Fruit fly (Drosophila melanogaster) whole organism, wandering third instar larva: ENCODE measurements around the gene shv.
A peak's percentile ranks its signal among the peaks of the same experiment; 100 is the strongest.

Experiments used
- br ChIP-seq: fragments of 200-800 bp; sonication (Bioruptor generic); optimal IDR thresholded peaks from 2 replicates; lab custom pipeline; 2016; ENCODE audit warnings: missing biosample characterization, missing genetic modification characterization
- psq ChIP-seq: fragments of 200-800 bp; sonication (Bioruptor generic); optimal IDR thresholded peaks from 3 replicates; lab custom pipeline; 2017; ENCODE audit warnings: missing biosample characterization, mild to moderate bottlenecking, missing genetic modification characterization, moderate library complexity

DNA sequence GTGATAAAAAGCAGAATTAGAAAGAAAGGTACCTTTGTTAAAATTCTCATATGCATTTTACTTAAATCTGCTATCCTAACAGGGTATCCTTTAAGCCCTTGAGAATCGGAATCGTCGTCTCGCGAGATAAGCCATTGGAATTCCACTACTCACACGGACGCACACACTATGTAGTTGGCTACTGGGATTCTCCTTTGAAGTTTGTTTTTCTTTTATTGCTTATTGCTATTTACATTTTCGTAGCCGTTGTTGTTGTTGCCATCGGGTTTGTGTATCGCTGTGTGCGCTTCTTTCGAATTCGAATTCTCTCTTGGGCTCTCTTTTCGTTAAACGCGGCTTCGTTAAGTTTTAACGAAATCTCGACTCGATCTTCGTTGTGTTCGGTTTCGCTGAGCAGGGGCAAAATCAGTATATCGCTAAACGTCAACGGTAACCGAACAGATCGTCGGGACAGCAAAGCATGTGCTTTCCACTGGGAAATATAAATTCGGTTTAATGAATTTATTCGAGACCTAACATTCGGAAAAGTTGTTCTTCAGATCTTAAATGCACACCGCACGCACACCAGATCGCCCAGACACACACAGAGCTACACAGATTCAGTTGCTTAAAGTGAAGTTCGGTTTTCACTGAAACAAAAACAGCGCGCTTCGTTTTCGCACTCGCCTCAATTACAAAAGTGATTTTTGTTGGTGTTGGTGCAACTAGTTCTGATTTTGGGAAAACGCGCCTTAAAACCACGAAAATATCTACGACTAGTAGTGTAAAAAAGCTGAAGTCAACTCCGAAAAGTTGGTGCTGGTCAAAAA lies 21.9 kb upstream of the shv start, which contains the start of gene ex:
- TF ChIP-seq psq (GFP tag; lab: Kevin White, UChicago) (peak; percentile 40), br (GFP tag; lab: Kevin White, UChicago) (no peak)
